Worm (Caenorhabditis elegans) whole organism, L4/young adult: Measurements from ENCODE around the gene syg-1.

Source experiments
- W03F9.2 ChIP-seq: fragments of 150-350 bp; optimal IDR thresholded peaks from 2 replicates; lab custom pipeline; 2014; ENCODE audit warnings: missing biosample characterization, missing genetic modification characterization
- dao-5 ChIP-seq: sonication (generic microtip); optimal IDR thresholded peaks from 2 replicates; lab custom pipeline; 2016; ENCODE audit warnings: missing genotype, missing genetic modification characterization, moderate library complexity, missing compliant biosample characterization
- him-1 ChIP-seq: sonication (generic microtip); optimal IDR thresholded peaks from 2 replicates; lab custom pipeline; 2016; ENCODE audit warnings: missing genotype, missing genetic modification reagents, missing genetic modification characterization, missing compliant biosample characterization

The syg-1 gene

DNA sequence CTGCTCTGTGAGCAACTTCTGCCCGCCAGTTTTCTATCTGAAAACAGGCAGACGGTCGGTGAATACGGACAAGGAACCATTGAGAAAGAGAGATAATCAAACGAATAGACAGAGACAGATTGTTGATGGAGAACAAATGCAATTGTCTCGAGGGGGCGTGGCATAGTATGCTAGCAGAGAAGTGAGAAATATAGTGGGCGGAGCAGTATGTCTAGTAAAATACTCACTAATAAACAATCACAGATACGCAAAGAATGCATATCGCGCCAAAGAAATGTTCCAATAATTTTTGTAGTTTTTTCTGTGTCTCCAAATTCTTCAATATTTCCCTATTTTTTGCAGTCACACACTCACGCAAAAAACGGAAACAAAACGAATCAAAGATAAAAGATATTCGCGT is 17.2 kb upstream of the syg-1 start, which contains the start of gene tbc-12:
Gene tbc-12, minus strand, starts transcription at position 101 of the 400 bp plus-strand sequence.
- TF ChIP-seq W03F9.2 (no peak), dao-5 (tag; lab: Kevin White, UChicago) (no peak), him-1 (tag; lab: Kevin White, UChicago) (no peak)

DNA sequence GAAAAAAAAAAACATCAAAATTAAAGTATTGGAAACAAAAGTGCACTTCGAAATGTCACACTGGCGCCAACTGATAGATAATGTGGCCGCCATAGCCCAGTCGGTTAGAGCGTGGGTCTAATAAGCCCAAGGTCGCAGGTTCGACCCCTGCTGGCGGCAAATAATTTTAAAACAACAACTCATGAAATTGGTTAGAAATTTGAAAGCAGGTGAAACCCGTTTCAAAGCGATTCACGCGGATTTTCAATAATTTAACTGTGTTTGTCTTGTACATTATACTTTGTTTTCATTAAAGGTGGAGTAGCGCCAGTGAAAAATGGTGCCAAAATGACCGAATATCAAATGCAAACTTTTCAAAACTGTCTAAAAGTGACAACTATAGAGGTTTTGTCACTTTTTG is 16.2 kb upstream of the syg-1 start:
- peak; percentile 19 for TF ChIP-seq W03F9.2
- peak; percentile 42 for TF ChIP-seq dao-5 (tag; lab: Kevin White, UChicago)
- no peak for TF ChIP-seq him-1 (tag; lab: Kevin White, UChicago)

DNA sequence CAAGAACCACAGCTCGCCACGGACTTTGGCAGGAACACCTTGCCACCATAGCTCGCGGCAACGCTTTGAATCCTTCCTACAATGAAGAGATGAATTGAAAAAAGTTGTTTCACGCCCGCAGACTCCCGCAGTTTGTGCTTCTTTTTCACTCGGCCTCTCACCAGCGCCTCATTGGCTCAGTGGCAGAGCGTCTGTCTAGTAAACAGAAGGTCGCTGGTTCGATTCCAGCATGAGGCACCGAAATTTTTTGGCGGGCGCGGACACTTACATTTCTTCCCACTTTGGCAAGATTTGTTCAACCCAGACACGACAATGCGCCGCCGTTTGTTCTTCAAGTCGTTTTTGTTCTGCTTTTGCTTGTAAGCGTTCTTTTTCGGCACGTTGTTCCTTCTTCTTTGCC is 12.8 kb upstream of the syg-1 start:
- peak; percentile 12 for TF ChIP-seq dao-5 (tag; lab: Kevin White, UChicago)
- no peak for TF ChIP-seq W03F9.2
- TF ChIP-seq him-1 (tag; lab: Kevin White, UChicago), result peak; percentile 45

DNA sequence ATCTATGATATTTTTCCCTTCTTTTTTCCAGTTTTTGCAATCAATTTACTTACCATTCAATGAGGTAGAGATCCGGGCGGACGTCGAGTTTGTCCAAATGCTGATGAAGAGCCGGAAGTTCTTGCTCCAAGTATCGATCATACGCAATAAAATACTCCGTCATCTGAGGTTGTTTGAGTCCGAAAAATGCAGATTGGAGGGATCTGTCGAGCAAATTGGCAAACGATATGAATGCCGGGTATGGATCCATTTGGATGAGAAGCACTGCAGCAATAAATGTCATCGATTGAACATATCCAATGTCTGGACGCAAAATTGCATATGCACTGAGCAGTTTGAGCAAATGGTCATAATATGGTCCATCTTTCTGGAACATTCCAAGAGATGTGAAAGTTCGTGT is 12.1 kb upstream of the syg-1 start:
- TF ChIP-seq dao-5 (tag; lab: Kevin White, UChicago), result no peak
- no peak for TF ChIP-seq W03F9.2
- no peak for TF ChIP-seq him-1 (tag; lab: Kevin White, UChicago)

DNA sequence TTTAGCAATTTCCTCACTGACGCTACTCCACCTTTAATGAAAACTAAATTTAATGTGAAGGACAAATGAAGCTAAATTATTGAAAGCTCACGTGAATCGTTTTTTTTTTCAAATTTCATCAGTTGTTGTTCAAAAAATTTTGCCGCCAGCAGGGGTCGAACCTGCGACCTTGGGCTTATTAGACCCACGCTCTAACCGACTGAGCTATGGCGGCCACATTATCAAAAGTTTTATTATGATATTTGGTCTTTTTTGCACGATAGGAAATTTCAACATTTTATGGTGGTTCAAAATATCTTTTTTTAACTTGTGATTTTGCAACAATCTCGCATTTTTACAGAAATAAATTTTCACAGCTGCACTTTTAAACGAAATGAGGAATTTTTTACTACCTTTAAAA is 11.0 kb upstream of the syg-1 start:
- TF ChIP-seq him-1 (tag; lab: Kevin White, UChicago), result no peak
- no peak for TF ChIP-seq dao-5 (tag; lab: Kevin White, UChicago)
- TF ChIP-seq W03F9.2, result no peak

DNA sequence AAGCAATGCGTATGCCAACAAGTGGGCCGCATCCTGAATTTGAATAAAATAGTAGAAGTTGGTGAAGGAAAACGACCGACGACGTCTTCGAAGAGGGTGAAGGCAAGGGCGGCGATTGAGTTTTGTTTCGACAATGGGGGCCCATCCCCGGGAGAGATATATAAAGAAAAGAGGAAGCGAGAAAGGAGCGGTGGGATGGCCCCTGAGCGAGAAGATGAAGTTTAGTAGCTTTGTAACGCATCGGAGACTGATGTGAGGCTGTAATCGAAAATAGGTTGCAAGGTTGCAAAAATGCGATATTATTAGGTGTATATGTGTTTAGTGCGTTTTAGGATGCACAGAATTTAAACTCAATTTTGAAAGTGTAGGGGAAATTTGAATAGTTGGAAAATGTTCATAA is 7.5 kb upstream of the syg-1 start:
- TF ChIP-seq dao-5 (tag; lab: Kevin White, UChicago), result no peak
- no peak for TF ChIP-seq W03F9.2
- no peak for TF ChIP-seq him-1 (tag; lab: Kevin White, UChicago)

DNA sequence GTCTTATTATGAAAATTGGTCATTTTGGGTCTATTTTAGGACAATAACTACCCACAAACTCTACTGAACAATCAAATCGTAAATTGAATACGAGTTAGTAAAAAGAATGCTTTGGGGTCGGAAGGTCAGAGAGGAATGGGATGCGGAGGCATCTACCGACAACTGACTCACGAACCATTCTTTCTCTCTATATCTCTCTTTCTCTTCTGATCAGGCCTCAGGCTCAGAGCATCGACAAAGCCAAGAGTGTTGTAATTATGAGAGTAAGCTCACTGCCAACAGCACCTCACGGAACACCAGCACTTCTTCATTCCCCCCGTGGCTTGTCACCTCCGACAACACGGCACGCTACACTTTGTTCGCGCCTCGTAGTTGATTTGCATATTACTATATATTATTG is 5.3 kb upstream of the syg-1 start:
- TF ChIP-seq W03F9.2, result no peak

DNA sequence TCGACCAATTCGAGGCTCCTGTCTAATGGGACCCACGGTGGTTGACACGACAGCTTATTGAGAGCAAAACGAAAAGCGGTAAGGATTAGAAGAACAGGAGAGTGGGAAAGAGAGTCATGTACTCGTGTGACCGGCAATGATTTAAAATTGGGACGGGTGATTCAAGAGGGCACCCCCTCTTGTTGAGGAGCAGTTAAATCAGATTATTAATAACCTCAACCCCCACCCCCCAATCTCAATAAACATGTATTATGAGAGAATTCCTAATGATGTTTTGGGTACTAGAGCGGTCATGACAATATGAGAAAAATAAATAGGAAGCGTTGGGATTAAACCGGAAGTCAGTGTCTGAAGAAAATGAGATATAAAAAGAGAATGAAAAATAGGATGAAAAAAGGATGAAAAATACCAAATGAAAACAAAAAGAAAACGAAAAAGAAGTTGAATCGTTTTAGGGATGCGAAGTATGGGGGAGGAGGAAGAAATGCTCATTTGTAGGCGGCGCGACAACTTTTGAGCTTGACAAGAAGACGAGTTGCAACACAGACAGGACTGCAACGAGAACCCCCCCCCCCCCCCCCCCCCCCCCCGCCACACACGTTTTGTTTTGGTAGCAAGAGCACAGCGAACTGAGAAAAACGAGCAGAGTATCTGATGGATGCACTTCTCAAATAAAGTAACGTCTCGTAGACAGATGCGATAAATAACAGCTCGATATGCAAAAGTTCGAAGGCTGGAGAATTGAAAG is 2.0 kb upstream of the syg-1 start:
- TF ChIP-seq him-1 (tag; lab: Kevin White, UChicago), result no peak
- TF ChIP-seq W03F9.2, result no peak
- no peak for TF ChIP-seq dao-5 (tag; lab: Kevin White, UChicago)

DNA sequence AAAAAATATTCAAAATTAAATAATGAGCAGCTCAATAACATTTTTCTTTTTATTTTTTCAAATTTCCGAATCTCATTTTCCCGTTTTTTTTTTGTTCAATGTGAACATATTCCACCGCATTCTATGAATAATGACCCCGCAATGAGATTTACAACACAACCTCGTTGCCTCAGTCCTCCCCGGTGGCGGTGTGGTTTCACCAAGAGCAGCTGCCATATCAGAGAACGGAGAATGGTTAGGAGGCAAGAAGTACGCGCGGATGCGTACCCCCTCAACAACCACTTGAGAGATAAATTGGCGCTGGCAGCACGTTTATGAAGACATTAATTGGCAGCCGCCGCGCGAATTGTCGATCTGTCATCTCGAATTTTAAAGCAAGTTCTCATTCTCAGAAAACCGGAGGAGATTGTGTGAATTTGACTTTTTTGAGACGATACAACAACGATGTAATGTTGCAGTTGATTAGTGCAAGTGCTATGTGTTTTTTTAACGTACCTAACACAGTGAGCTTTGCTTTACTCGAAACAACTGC is 1.4 kb downstream of the syg-1 start:
- TF ChIP-seq dao-5 (tag; lab: Kevin White, UChicago), result no peak
- no peak for TF ChIP-seq W03F9.2
- TF ChIP-seq him-1 (tag; lab: Kevin White, UChicago), result no peak

DNA sequence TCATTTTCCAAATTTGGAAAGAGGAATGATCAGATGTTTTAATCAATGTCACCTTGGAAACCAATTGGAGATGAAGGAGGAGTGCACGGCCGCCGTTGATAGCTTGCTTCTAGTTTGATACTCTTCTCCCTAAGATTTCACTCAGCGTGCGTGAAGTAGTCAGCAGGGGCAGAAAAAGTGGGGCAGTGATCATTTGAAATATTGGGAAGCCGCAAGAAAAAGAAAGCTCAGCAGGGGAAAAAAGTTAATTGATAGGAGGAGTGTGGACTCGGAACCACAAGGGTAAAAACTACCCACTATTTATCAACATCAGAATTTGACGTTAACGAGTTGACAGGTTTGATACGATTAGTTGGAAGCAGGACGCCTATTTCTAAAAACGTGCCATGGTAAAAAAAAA is 6.7 kb downstream of the syg-1 start, which contains the start of gene K02E10.7:
Gene K02E10.7, minus strand, starts transcription at position 101 of the 400 bp plus-strand sequence.
- no peak for TF ChIP-seq W03F9.2
- no peak for TF ChIP-seq dao-5 (tag; lab: Kevin White, UChicago)
- TF ChIP-seq him-1 (tag; lab: Kevin White, UChicago), result no peak

DNA sequence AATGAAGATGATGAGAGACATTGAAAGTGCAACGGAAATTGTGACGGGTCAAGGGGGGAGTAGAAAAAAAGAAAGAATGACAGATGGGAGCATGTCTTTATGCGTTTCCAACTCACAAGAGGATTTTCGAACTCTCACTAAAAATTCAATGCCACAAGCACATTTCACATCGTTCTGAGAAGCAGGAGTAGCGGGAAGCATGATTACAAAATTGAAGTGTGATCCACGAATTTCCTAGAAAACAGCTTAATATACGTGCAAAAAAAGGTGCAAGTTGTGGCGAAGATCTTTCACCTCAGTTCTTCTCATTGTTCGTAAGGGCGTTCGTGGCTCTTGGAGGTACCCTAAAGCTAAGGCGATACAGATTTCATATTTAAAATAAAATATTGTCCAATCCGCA is 8.4 kb downstream of the syg-1 start:
- TF ChIP-seq him-1 (tag; lab: Kevin White, UChicago), result no peak

DNA sequence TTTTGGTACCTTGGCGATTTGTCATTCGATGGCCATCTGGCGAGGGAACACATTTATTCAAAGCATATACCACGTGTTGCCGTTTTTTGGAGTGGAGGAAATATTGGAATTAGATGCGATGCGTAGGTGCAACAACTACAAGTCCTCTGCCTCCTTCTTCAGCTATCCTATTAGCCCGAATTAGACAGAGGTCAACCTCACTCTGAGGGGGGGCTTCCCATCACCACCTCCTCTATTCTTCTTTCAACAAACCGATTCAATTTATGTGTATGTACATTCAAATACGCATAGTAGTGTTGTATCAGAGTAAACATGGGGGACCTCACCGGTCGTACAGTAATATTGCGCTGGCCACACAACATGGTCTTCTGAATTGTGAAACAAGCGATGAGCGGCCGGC is 17.3 kb downstream of the syg-1 start:
- TF ChIP-seq him-1 (tag; lab: Kevin White, UChicago), result no peak
- TF ChIP-seq dao-5 (tag; lab: Kevin White, UChicago), result no peak
- TF ChIP-seq W03F9.2, result no peak

DNA sequence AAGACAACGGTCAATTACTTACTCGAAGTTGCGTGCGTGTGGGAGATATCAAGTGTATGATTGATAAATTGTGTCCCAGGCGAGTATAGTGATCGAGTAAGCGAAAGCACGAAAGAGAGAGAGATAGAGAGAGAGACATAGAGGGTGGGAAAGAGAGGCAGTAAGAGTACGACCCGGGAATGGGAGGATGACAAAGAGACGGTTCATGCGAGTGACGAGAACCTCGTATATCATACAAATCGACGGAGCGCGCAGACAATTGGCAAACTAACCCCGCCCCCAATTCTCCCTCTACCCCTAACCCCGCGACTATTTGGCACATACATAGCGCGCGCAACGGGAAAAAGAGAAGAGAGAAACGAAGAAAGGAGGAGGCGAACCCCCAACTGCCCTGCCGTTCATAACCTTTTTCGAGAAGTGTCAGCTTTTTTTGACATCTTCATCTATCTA is 19.2 kb downstream of the syg-1 start, which contains the start of gene rabr-1:
Gene rabr-1, plus strand, starts transcription at position 316 of the 450 bp plus-strand sequence.
- TF ChIP-seq dao-5 (tag; lab: Kevin White, UChicago), result no peak
- no peak for TF ChIP-seq him-1 (tag; lab: Kevin White, UChicago)
- TF ChIP-seq W03F9.2, result no peak

DNA sequence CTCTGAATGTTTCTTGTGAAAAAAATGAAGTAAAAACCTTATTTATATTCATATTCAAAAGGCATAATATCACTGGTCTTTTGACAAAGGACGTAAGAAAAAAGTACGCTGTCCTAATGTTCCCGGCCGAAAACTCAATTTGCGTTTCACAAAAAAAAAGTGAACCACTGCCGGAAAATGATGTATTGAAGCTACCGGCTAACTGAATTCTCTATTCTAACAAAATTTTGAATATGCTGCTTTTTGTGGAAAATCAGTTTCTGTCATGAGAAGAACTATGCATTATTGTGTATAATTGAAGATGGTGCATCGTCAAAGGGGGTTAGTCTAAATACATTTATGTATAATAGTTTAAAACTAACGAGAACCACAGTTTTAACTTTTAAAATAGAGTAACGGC is 20.8 kb downstream of the syg-1 start:
- TF ChIP-seq him-1 (tag; lab: Kevin White, UChicago) (no peak), W03F9.2 (no peak), dao-5 (tag; lab: Kevin White, UChicago) (no peak)
